Fruit fly (Drosophila melanogaster): ENCODE data around the gene CG14223.

CG14223 gene

dm6 chrX:19665684-19666141, 1.9 kb upstream of the CG14223 start (continued):
- TF ChIP-seq CG11696 (GFP tag; IDR thresholded peaks at IDR 0.05) (no peak), nom (GFP tag; optimal IDR thresholded peaks at IDR 0.05) (peak; percentile 24), CG31365 (tag; optimal IDR thresholded peaks at IDR 0.05) (no peak), cas (GFP tag; IDR thresholded peaks at IDR 0.05) (no peak), CG7556 (GFP tag; optimal IDR thresholded peaks at IDR 0.05) (no peak), CG4424 (GFP tag; optimal IDR thresholded peaks at IDR 0.05) (no peak), trem (tag; optimal IDR thresholded peaks at IDR 0.05) (no peak), CG30431 (GFP tag; optimal IDR thresholded peaks at IDR 0.05) (no peak), Fer3 (tag; optimal IDR thresholded peaks at IDR 0.05) (no peak), CG6689 (GFP tag; IDR thresholded peaks at IDR 0.05) (peak; percentile 53), CG12659 (GFP tag; optimal IDR thresholded peaks at IDR 0.05) (peak; percentile 3), en (GFP tag; optimal IDR thresholded peaks at IDR 0.05) (no peak), gt (GFP tag; IDR thresholded peaks at IDR 0.05) (no peak), wor (GFP tag; IDR thresholded peaks at IDR 0.05) (no peak), Mrtf (GFP tag; IDR thresholded peaks at IDR 0.05) (peak; percentile 47; the same call in 2 of the 3 replicates), hth (optimal IDR thresholded peaks at IDR 0.05) (no peak), pita (GFP tag; optimal IDR thresholded peaks at IDR 0.05) (no peak), CG6791 (GFP tag; IDR thresholded peaks at IDR 0.05; ENCODE audit: partially characterized antibody) (peak; percentile 71), Xbp1 (GFP tag; optimal IDR thresholded peaks at IDR 0.05) (peak; percentile 31), Lpt (GFP tag; optimal IDR thresholded peaks at IDR 0.05) (no peak), nerfin-2 (GFP tag; IDR thresholded peaks at IDR 0.05; ENCODE audit: partially characterized antibody) (peak; percentile 54; the same call in 1 of the 2 replicates), CG10274 (GFP tag; optimal IDR thresholded peaks at IDR 0.05) (no peak), br (optimal IDR thresholded peaks at IDR 0.05) (no peak), CG12391 (tag; optimal IDR thresholded peaks at IDR 0.05) (peak; percentile 13), mam (GFP tag; optimal IDR thresholded peaks at IDR 0.05) (peak; percentile 54), Sox100B (GFP tag; optimal IDR thresholded peaks at IDR 0.05) (no peak), CoRest (tag; optimal IDR thresholded peaks at IDR 0.05) (peak; percentile 35), Fer1 (GFP tag; optimal IDR thresholded peaks at IDR 0.05) (no peak), CG8478 (optimal IDR thresholded peaks at IDR 0.05) (no peak), CG6854 (GFP tag; optimal IDR thresholded peaks at IDR 0.05) (no peak), eyg (GFP tag; optimal IDR thresholded peaks at IDR 0.05) (no peak), CG7786 (GFP tag; optimal IDR thresholded peaks at IDR 0.05) (peak; percentile 53), ERR (GFP tag; optimal IDR thresholded peaks at IDR 0.05) (no peak), Ets97D (GFP tag; optimal IDR thresholded peaks at IDR 0.05) (no peak), ro (GFP tag; IDR thresholded peaks at IDR 0.05) (0 out of 2 replicates have a peak, but pooled peaks have one; percentile 25), sima (GFP tag; optimal IDR thresholded peaks at IDR 0.05) (no peak), crc (GFP tag; optimal IDR thresholded peaks at IDR 0.05) (no peak), insv (GFP tag; optimal IDR thresholded peaks at IDR 0.05) (no peak), Nf-YB (GFP tag; optimal IDR thresholded peaks at IDR 0.05) (no peak), psq (GFP tag; optimal IDR thresholded peaks at IDR 0.05) (no peak), CG9727 (GFP tag; optimal IDR thresholded peaks at IDR 0.05) (no peak), D19A (tag; optimal IDR thresholded peaks at IDR 0.05) (no peak), jing (GFP tag; optimal IDR thresholded peaks at IDR 0.05) (no peak), ranshi (GFP tag; IDR thresholded peaks at IDR 0.05) (peak; percentile 63), Vsx1 (GFP tag; optimal IDR thresholded peaks at IDR 0.05) (no peak), ac (GFP tag; optimal IDR thresholded peaks at IDR 0.05) (no peak), dati (GFP tag; IDR thresholded peaks at IDR 0.05) (no peak), stc (GFP tag; IDR thresholded peaks at IDR 0.05) (no peak), CG11085 (GFP tag; IDR thresholded peaks at IDR 0.05) (0 out of 2 replicates have a peak, but pooled peaks have one; percentile 13), CG8765 (GFP tag; IDR thresholded peaks at IDR 0.05) (0 out of 2 replicates have a peak, but pooled peaks have one; percentile 6), CG2712 (tag; optimal IDR thresholded peaks at IDR 0.05) (peak; percentile 12), CG11456 (GFP tag; IDR thresholded peaks at IDR 0.05) (peak; percentile 88), ewg (GFP tag; optimal IDR thresholded peaks at IDR 0.05) (no peak)

Measured in whole organism, embryonic.